Worm (Caenorhabditis elegans) whole organism, L4 larva: ENCODE results near the gene lido-18.

Experiments used
- F10B5.3 ChIP-seq: sonication (generic microtip); optimal IDR thresholded peaks from 2 replicates; lab custom pipeline; 2016; ENCODE audit warnings: mild to moderate bottlenecking, missing genetic modification characterization, missing compliant biosample characterization
- F26F4.8 ChIP-seq: fragments of 200-800 bp; sonication (Bioruptor generic); conservative IDR thresholded peaks from 2 replicates; pipeline ENCODE4 v1.3.6; 2022; ENCODE audit warnings: missing genetic modification characterization, missing compliant biosample characterization
- F37D6.2 ChIP-seq: sonication (generic microtip); optimal IDR thresholded peaks from 2 replicates; lab custom pipeline; 2016; ENCODE audit warnings: mild to moderate bottlenecking, missing genetic modification characterization, missing compliant biosample characterization
- F44E2.7 ChIP-seq: fragments of 200-800 bp; sonication (Bioruptor generic); IDR thresholded peaks from 2 replicates; pipeline ENCODE4 v2.1.2; 2022; ENCODE audit warnings: missing genetic modification characterization, missing compliant biosample characterization
- R02D3.7 ChIP-seq: fragments of 150-350 bp; sonication (generic microtip); optimal IDR thresholded peaks from 3 replicates; lab custom pipeline; 2014; ENCODE audit warnings: missing biosample characterization, missing genetic modification characterization
- T26A8.4 ChIP-seq: fragments of 200-800 bp; sonication (Bioruptor generic); IDR thresholded peaks from 2 replicates; pipeline ENCODE4 v1.3.6; 2022; ENCODE audit warnings: missing genetic modification characterization, missing compliant biosample characterization
- Y48G9A.11 ChIP-seq: fragments of 200-800 bp; sonication (Bioruptor generic); IDR thresholded peaks from 2 replicates; pipeline ENCODE4 v1.3.6; 2022; ENCODE audit warnings: missing genetic modification reagents, missing genetic modification characterization, missing compliant biosample characterization
- aha-1 ChIP-seq: fragments of 150-350 bp; peaks from one replicate; lab custom pipeline; 2014; ENCODE audit warnings: missing biosample characterization, missing genetic modification characterization
- aly-2 ChIP-seq: sonication (generic microtip); optimal IDR thresholded peaks from 2 replicates; lab custom pipeline; 2018; ENCODE audit warnings: missing biosample characterization, missing genetic modification characterization
- ama-1 ChIP-seq: fragments of 150-350 bp; optimal IDR thresholded peaks from 2 replicates; lab custom pipeline; 2014; ENCODE audit warnings: inconsistent platforms, mixed read lengths
- arid-1 ChIP-seq: fragments of 200-800 bp; sonication (Bioruptor generic); conservative IDR thresholded peaks from 2 replicates; pipeline ENCODE4 v1.3.6; 2022; ENCODE audit warnings: missing genetic modification reagents, missing genetic modification characterization, missing compliant biosample characterization
- attf-4 ChIP-seq: sonication (generic microtip); optimal IDR thresholded peaks from 3 replicates; lab custom pipeline; 2017; ENCODE audit warnings: missing biosample characterization, missing genetic modification characterization
- ceh-20 ChIP-seq: fragments of 200-800 bp; sonication (Bioruptor generic); IDR thresholded peaks from 2 replicates; pipeline ENCODE4 v1.3.6; 2022; ENCODE audit warnings: missing genetic modification reagents, missing genetic modification characterization, missing compliant biosample characterization
- ceh-28 ChIP-seq: fragments of 150-350 bp; optimal IDR thresholded peaks from 2 replicates; lab custom pipeline; 2014; ENCODE audit warnings: missing biosample characterization, missing genetic modification reagents, missing genetic modification characterization
- ceh-32 ChIP-seq: sonication (generic microtip); optimal IDR thresholded peaks from 2 replicates; lab custom pipeline; 2016; ENCODE audit warnings: mild to moderate bottlenecking, missing genetic modification characterization, missing compliant biosample characterization; ENCODE audit not compliant: poor library complexity
- daf-16 ChIP-seq, 3 experiments: sonication (generic microtip); optimal IDR thresholded peaks; 2 replicates each; lab custom pipeline; 2016 to 2017; ENCODE audit warnings: missing genetic modification characterization in 3 of 3, missing genetic modification reagents in 3 of 3, mild to moderate bottlenecking in 2 of 3, missing compliant biosample characterization in 2 of 3, missing biosample characterization in 1 of 3, moderate library complexity in 1 of 3
- daf-8 ChIP-seq: fragments of 200-800 bp; sonication (Bioruptor generic); IDR thresholded peaks from 2 replicates; pipeline ENCODE4 v1.3.6; 2022; ENCODE audit warnings: missing genetic modification characterization, missing compliant biosample characterization
- dmd-8 ChIP-seq: fragments of 200-800 bp; sonication (Bioruptor generic); IDR thresholded peaks from 2 replicates; pipeline ENCODE4 v1.3.6; 2022; ENCODE audit warnings: missing genetic modification characterization, missing compliant biosample characterization
- duxl-1 ChIP-seq: sonication (generic microtip); optimal IDR thresholded peaks from 2 replicates; lab custom pipeline; 2016; ENCODE audit warnings: mild to moderate bottlenecking, missing genetic modification characterization, moderate library complexity, missing compliant biosample characterization; ENCODE audit not compliant: poor library complexity
- hif-1 ChIP-seq, 2 experiments: sonication (generic microtip); optimal IDR thresholded peaks; 2 replicates each; lab custom pipeline; 2016 to 2017; ENCODE audit warnings: missing compliant biosample characterization in 2 of 2, missing genetic modification characterization in 2 of 2, missing genetic modification reagents in 2 of 2, missing genotype in 2 of 2, mild to moderate bottlenecking in 1 of 2
- hlh-11 ChIP-seq: fragments of 200-800 bp; sonication (Bioruptor generic); optimal IDR thresholded peaks from 2 replicates; lab custom pipeline; 2018; ENCODE audit warnings: mild to moderate bottlenecking, missing genetic modification characterization, missing compliant biosample characterization
- hlh-30 ChIP-seq: sonication (generic microtip); optimal IDR thresholded peaks from 2 replicates; lab custom pipeline; 2017; ENCODE audit warnings: antibody characterized with exemption, mild to moderate bottlenecking, missing genetic modification characterization, missing compliant biosample characterization; ENCODE audit not compliant: insufficient read depth
- jun-1 ChIP-seq: fragments of 150-350 bp; optimal IDR thresholded peaks from 2 replicates; lab custom pipeline; 2014; ENCODE audit warnings: missing biosample characterization, missing genetic modification reagents, missing genetic modification characterization
- lim-7 ChIP-seq: fragments of 200-800 bp; sonication (Bioruptor generic); IDR thresholded peaks from 2 replicates; pipeline ENCODE4 v1.3.6; 2022; ENCODE audit warnings: missing genetic modification characterization, missing compliant biosample characterization
- lin-1 ChIP-seq: fragments of 200-800 bp; sonication (Bioruptor generic); IDR thresholded peaks from 2 replicates; pipeline ENCODE4 v1.3.6; 2022; ENCODE audit warnings: missing genetic modification reagents, missing genetic modification characterization, missing compliant biosample characterization
- lin-29 ChIP-seq: fragments of 200-800 bp; sonication (Bioruptor generic); IDR thresholded peaks from 2 replicates; pipeline ENCODE4 v1.3.6; 2022; ENCODE audit warnings: missing genetic modification reagents, missing genetic modification characterization, missing compliant biosample characterization
- lin-38 ChIP-seq: fragments of 200-800 bp; sonication (Bioruptor generic); IDR thresholded peaks from 2 replicates; pipeline ENCODE4 v1.3.6; 2022; ENCODE audit warnings: missing genetic modification reagents, missing genetic modification characterization, missing compliant biosample characterization
- lsy-2 ChIP-seq, 2 experiments: fragments of 150-350 bp in 1 of 2; sonication (generic microtip) in 1 of 2; optimal IDR thresholded peaks; 2 replicates each; lab custom pipeline; 2014 to 2017; ENCODE audit warnings: missing biosample characterization in 2 of 2, missing genetic modification characterization in 2 of 2
- mdt-29 ChIP-seq: fragments of 200-800 bp; sonication (Bioruptor generic); IDR thresholded peaks from 2 replicates; pipeline ENCODE4 v1.3.6; 2022; ENCODE audit warnings: missing genetic modification reagents, missing genetic modification characterization, missing compliant biosample characterization
- mes-2 ChIP-seq: sonication (generic microtip); optimal IDR thresholded peaks from 2 replicates; lab custom pipeline; 2016; ENCODE audit warnings: missing genotype, mild to moderate bottlenecking, missing genetic modification characterization, missing compliant biosample characterization; ENCODE audit not compliant: poor library complexity, severe bottlenecking
- mxl-2 ChIP-seq: fragments of 200-800 bp; sonication (Bioruptor generic); conservative IDR thresholded peaks from 2 replicates; pipeline ENCODE4 v1.3.6; 2022; ENCODE audit warnings: missing genetic modification reagents, missing genetic modification characterization, missing compliant biosample characterization
- mxl-3 ChIP-seq: fragments of 200-800 bp; sonication (Bioruptor generic); optimal IDR thresholded peaks from 2 replicates; lab custom pipeline; 2018; ENCODE audit warnings: mild to moderate bottlenecking, missing genetic modification characterization, missing compliant biosample characterization
- nhr-111 ChIP-seq: fragments of 200-800 bp; sonication (Bioruptor generic); optimal IDR thresholded peaks from 2 replicates; lab custom pipeline; 2018; ENCODE audit warnings: mild to moderate bottlenecking, missing genetic modification characterization, missing compliant biosample characterization
- nhr-237 ChIP-seq: sonication (generic microtip); optimal IDR thresholded peaks from 2 replicates; lab custom pipeline; 2017; ENCODE audit warnings: missing biosample characterization, missing genetic modification characterization
- nhr-42 ChIP-seq: fragments of 200-800 bp; sonication (Bioruptor generic); IDR thresholded peaks from 2 replicates; pipeline ENCODE4 v1.3.6; 2022; ENCODE audit warnings: missing genetic modification characterization, missing compliant biosample characterization
- nhr-76 ChIP-seq: fragments of 150-350 bp; optimal IDR thresholded peaks from 2 replicates; lab custom pipeline; 2014; ENCODE audit warnings: missing biosample characterization, missing genetic modification characterization
- pha-4 ChIP-seq, 2 experiments: fragments of 150-350 bp in 1 of 2; fragments of 200-800 bp in 1 of 2; sonication (Bioruptor generic) in 1 of 2; IDR thresholded peaks in 1 of 2; optimal IDR thresholded peaks in 1 of 2; 2 replicates each; pipeline versions ENCODE4 v1.3.6 to Lab custom; 2014 to 2022; ENCODE audit warnings: missing genetic modification characterization in 2 of 2, missing genetic modification reagents in 2 of 2, missing biosample characterization in 1 of 2, missing compliant biosample characterization in 1 of 2
- pqm-1 ChIP-seq: sonication (generic microtip); optimal IDR thresholded peaks from 2 replicates; lab custom pipeline; 2017; ENCODE audit warnings: missing biosample characterization, missing genetic modification characterization
- saeg-2 ChIP-seq: fragments of 200-800 bp; sonication (Bioruptor generic); IDR thresholded peaks from 2 replicates; pipeline ENCODE4 v1.3.6; 2022; ENCODE audit warnings: missing genetic modification reagents, missing genetic modification characterization, missing compliant biosample characterization
- sdz-12 ChIP-seq: fragments of 200-800 bp; sonication (Bioruptor generic); optimal IDR thresholded peaks from 2 replicates; lab custom pipeline; 2018; ENCODE audit warnings: mild to moderate bottlenecking, missing genetic modification characterization, missing compliant biosample characterization
- skn-1 ChIP-seq: fragments of 150-350 bp; optimal IDR thresholded peaks from 2 replicates; lab custom pipeline; 2014; ENCODE audit warnings: missing biosample characterization, missing genetic modification characterization
- snpc-4 ChIP-seq: fragments of 150-350 bp; optimal IDR thresholded peaks from 2 replicates; lab custom pipeline; 2014; ENCODE audit warnings: missing biosample characterization, missing genetic modification characterization
- spr-3 ChIP-seq: fragments of 200-800 bp; sonication (Bioruptor generic); optimal IDR thresholded peaks from 2 replicates; lab custom pipeline; 2018; ENCODE audit warnings: mild to moderate bottlenecking, missing genetic modification characterization, missing compliant biosample characterization
- tra-1 ChIP-seq: fragments of 200-800 bp; sonication (Bioruptor generic); IDR thresholded peaks from 2 replicates; pipeline ENCODE4 v1.3.6; 2022; ENCODE audit warnings: missing genetic modification reagents, missing genetic modification characterization, missing compliant biosample characterization
- unc-39 ChIP-seq: sonication (generic microtip); optimal IDR thresholded peaks from 2 replicates; lab custom pipeline; 2017; ENCODE audit warnings: missing biosample characterization, missing genetic modification characterization
- zag-1 ChIP-seq: fragments of 150-350 bp; optimal IDR thresholded peaks from 2 replicates; lab custom pipeline; 2014; ENCODE audit warnings: missing biosample characterization, missing genetic modification characterization
- zfp-3 ChIP-seq: fragments of 200-800 bp; sonication (Bioruptor generic); conservative IDR thresholded peaks from 2 replicates; pipeline ENCODE4 v1.3.6; 2022; ENCODE audit warnings: missing genetic modification reagents, missing genetic modification characterization, missing compliant biosample characterization
- zip-11 ChIP-seq: fragments of 200-800 bp; sonication (Bioruptor generic); IDR thresholded peaks from 2 replicates; pipeline ENCODE4 v1.3.6; 2022; ENCODE audit warnings: missing genetic modification characterization, missing compliant biosample characterization
- ztf-11 ChIP-seq: fragments of 150-350 bp; optimal IDR thresholded peaks from 2 replicates; lab custom pipeline; 2014; ENCODE audit warnings: missing biosample characterization, missing genetic modification characterization
- ztf-7 ChIP-seq: fragments of 150-350 bp; optimal IDR thresholded peaks from 2 replicates; lab custom pipeline; 2014; ENCODE audit warnings: missing biosample characterization, missing genetic modification characterization

Gene lido-18

DNA sequence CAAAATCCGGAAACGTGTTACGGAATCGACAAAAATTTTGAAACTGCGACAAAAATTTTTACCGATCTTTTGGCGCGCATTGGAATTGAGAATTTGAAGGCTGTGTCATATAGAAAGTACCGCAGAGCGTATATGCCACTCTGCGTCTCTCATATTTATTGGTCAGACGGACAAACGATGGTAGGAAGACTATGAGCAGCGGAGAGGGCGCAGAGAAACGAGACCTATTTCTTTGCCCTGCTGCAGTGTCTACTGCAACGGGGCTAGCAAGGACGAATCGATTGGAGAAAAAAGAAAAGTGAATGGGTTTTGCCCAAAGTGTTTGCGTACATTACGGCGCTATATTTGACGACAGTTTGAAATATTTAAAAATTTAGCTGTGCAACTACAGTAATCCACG, 48.0 kb downstream of the lido-18 start (continued):
- no peak for TF ChIP-seq zfp-3 (GFP tag; lab: Robert Waterston, UW)
- no peak for TF ChIP-seq mxl-2 (GFP tag; lab: Robert Waterston, UW)
- TF ChIP-seq mxl-3 (GFP tag; lab: Kevin White, UChicago), result peak; percentile 49
- peak; percentile 73 for TF ChIP-seq hlh-11 (tag; lab: Kevin White, UChicago)
- peak; percentile 79 for TF ChIP-seq lin-38 (GFP tag; lab: Robert Waterston, UW)
- no peak for TF ChIP-seq tra-1 (GFP tag; lab: Robert Waterston, UW)
- TF ChIP-seq daf-8, result no peak
- no peak for TF ChIP-seq ama-1 (lab: Kevin White, UChicago)
- TF ChIP-seq saeg-2, result no peak
- TF ChIP-seq dmd-8 (GFP tag; lab: Robert Waterston, UW), result no peak
- TF ChIP-seq daf-16 (GFP tag; optimal IDR thresholded peaks at IDR 0.05; lab: Kevin White, UChicago), result no peak
- TF ChIP-seq daf-16 (tag; optimal IDR thresholded peaks at IDR 0.05; lab: Kevin White, UChicago), result peak; percentile 66
- no peak for TF ChIP-seq sdz-12
- no peak for TF ChIP-seq nhr-237 (tag; lab: Kevin White, UChicago)
- TF ChIP-seq ceh-28 (tag; lab: Kevin White, UChicago), result peak; percentile 30
- no peak for TF ChIP-seq lin-29 (GFP tag; lab: Robert Waterston, UW)
- 0 out of 2 replicates have a peak, but pooled peaks have one; percentile 26 for TF ChIP-seq lin-1 (GFP tag; lab: Robert Waterston, UW)
- peak; percentile 72 for TF ChIP-seq aha-1 (tag; lab: Kevin White, UChicago)
- TF ChIP-seq snpc-4, result no peak
- TF ChIP-seq nhr-111 (GFP tag; lab: Kevin White, UChicago), result no peak
- TF ChIP-seq arid-1 (GFP tag; lab: Robert Waterston, UW), result no peak
- TF ChIP-seq nhr-76 (tag; lab: Kevin White, UChicago), result no peak
- TF ChIP-seq unc-39 (tag; lab: Kevin White, UChicago), result no peak
- TF ChIP-seq zip-11 (GFP tag; lab: Robert Waterston, UW), result no peak
- peak; percentile 58; the same call in 1 of the 2 replicates for TF ChIP-seq ceh-20 (GFP tag; lab: Robert Waterston, UW)
- TF ChIP-seq hif-1 (tag; optimal IDR thresholded peaks at IDR 0.05; lab: Kevin White, UChicago), result peak in 1 of 2 experiments; percentile 51
- no peak for TF ChIP-seq F44E2.7 (GFP tag; lab: Robert Waterston, UW)
- no peak for TF ChIP-seq spr-3 (GFP tag; lab: Kevin White, UChicago)
- no peak for TF ChIP-seq ceh-32 (tag; lab: Kevin White, UChicago)
- no peak for TF ChIP-seq R02D3.7 (tag; lab: Kevin White, UChicago)
- TF ChIP-seq Y48G9A.11 (GFP tag; lab: Robert Waterston, UW), result 0 out of 2 replicates have a peak, but pooled peaks have one; percentile 16
- TF ChIP-seq T26A8.4 (GFP tag; lab: Robert Waterston, UW), result 0 out of 2 replicates have a peak, but pooled peaks have one; percentile 13
- no peak for TF ChIP-seq skn-1 (tag; lab: Kevin White, UChicago)
- TF ChIP-seq lsy-2 (tag; optimal IDR thresholded peaks at IDR 0.05; lab: Kevin White, UChicago), result peak; percentile 19 to 87
- no peak for TF ChIP-seq zag-1

ce11 chrIII:7710943-7711342, 48.9 kb downstream of the lido-18 start:
- TF ChIP-seq mxl-3 (GFP tag; lab: Kevin White, UChicago) (peak; percentile 56), zip-11 (GFP tag; lab: Robert Waterston, UW) (no peak), F37D6.2 (tag; lab: Kevin White, UChicago) (no peak), ztf-7 (no peak), mes-2 (tag; lab: Kevin White, UChicago) (peak; percentile 71), spr-3 (GFP tag; lab: Kevin White, UChicago) (no peak), duxl-1 (tag; lab: Kevin White, UChicago) (no peak), ceh-20 (GFP tag; lab: Robert Waterston, UW) (no peak), jun-1 (tag; lab: Kevin White, UChicago) (no peak), aly-2 (tag; lab: Kevin White, UChicago) (no peak), ztf-11 (tag; lab: Kevin White, UChicago) (no peak), hlh-30 (peak; percentile 76), F44E2.7 (GFP tag; lab: Robert Waterston, UW) (no peak), attf-4 (no peak), pqm-1 (tag; lab: Kevin White, UChicago) (no peak), F26F4.8 (GFP tag; lab: Robert Waterston, UW) (no peak), pha-4 (GFP tag; IDR thresholded peaks at IDR 0.05; lab: Robert Waterston, UW) (no peak), pha-4 (tag; optimal IDR thresholded peaks at IDR 0.05; lab: Kevin White, UChicago) (no peak), F10B5.3 (no peak), nhr-42 (GFP tag; lab: Robert Waterston, UW) (no peak), mdt-29 (GFP tag; lab: Robert Waterston, UW) (no peak), lim-7 (no peak), arid-1 (GFP tag; lab: Robert Waterston, UW) (no peak)
